Worm (Caenorhabditis elegans) whole organism, L2 larva: ENCODE data around the gene F01G10.6.

Source experiments
- ama-1 ChIP-seq: fragments of 150-350 bp; optimal IDR thresholded peaks from 2 replicates; lab custom pipeline; 2018; ENCODE audit warnings: inconsistent platforms
- elt-1 ChIP-seq: fragments of 150-350 bp; optimal IDR thresholded peaks from 2 replicates; lab custom pipeline; 2014; ENCODE audit warnings: missing biosample characterization, missing genetic modification characterization
- lin-13 ChIP-seq: fragments of 150-350 bp; optimal IDR thresholded peaks from 2 replicates; lab custom pipeline; 2014; ENCODE audit warnings: missing biosample characterization, missing genetic modification reagents, missing genetic modification characterization
- nhr-11 ChIP-seq: fragments of 150-350 bp; optimal IDR thresholded peaks from 2 replicates; lab custom pipeline; 2014; ENCODE audit warnings: missing biosample characterization, missing genetic modification characterization
- skn-1 ChIP-seq: sonication (generic microtip); optimal IDR thresholded peaks from 2 replicates; lab custom pipeline; 2017; ENCODE audit warnings: missing biosample characterization, missing genetic modification characterization
- unc-39 ChIP-seq: fragments of 150-350 bp; optimal IDR thresholded peaks from 2 replicates; lab custom pipeline; 2014; ENCODE audit warnings: missing biosample characterization, missing genetic modification characterization
- zag-1 ChIP-seq: fragments of 150-350 bp; optimal IDR thresholded peaks from 2 replicates; lab custom pipeline; 2014; ENCODE audit warnings: missing biosample characterization, missing genetic modification characterization

- TF ChIP-seq lin-13: no peak
- TF ChIP-seq ama-1: no peak
- no peak for TF ChIP-seq nhr-11 (tag; lab: Kevin White, UChicago)
- TF ChIP-seq unc-39: no peak
- no peak for TF ChIP-seq skn-1 (tag; lab: Kevin White, UChicago)
- TF ChIP-seq zag-1 (tag; lab: Kevin White, UChicago): no peak
- no peak for TF ChIP-seq elt-1
Measured at ce11 chrIV:10251261-10251660, 23.8 kb upstream of the F01G10.6 start.
